Worm (Caenorhabditis elegans): ENCODE measurements around the gene F40F8.12.

Gene F40F8.12

DNA sequence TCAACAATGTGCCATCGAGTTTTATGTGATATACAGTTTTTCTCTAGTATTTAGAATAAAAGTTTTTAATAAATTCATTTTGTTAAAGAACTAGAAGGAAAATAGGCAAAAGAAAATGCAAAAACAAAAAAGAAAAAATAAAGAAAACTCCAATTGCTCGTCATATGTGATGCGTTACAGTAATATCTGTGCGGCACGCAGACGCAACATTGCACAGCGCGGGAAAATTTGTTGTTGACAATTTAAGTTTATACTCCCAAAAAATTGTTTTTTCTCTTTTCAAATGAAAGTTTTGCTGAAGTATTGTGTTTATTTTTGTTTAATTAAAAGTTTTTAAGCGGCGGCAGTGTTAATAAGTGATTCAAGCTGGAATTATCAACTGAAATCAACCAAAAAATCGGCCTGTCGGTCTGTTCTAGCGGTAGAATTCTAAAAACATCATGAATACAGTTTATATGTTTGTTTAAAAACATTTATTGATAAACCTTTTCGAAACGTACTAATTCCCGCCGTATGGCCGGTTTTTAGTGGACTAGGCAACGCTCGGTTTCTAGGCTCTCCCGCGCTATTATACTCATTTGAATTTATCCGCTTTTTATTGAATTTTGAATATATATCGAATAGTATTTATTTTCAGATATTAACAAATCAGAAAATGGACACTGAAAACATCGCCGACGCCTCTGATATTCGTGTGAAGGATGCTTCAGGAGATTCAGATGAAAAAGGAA is 23.5 kb upstream of the F40F8.12 start, which contains the start of gene nasp-1 (continued):
- TF ChIP-seq dox-1 (GFP tag; IDR thresholded peaks at IDR 0.05): peak; percentile 38; the same call in 1 of the 2 replicates

DNA sequence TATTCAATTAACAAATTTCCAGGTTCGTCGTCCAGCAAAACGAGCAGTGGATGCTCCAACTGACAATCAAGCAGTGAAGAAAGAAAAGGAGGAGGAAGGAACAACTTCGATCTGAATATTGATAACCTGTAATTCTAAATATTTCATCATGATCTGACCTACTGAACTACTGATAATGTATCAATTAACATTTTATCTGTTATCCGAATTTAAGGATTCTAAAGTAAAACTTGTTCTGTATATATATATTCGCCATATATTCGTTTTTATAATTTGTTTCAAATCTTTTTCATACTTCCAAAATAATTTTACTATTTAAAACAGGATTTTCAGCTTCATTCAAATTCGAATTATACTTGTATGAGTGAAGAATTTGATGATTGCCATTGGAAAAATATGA is 21.8 kb upstream of the F40F8.12 start, which contains the start of gene apc-17:
apc-17 (plus strand) TSS at position 301 of the 400 bp plus-strand sequence.
- TF ChIP-seq F49E8.2 (tag; optimal IDR thresholded peaks at IDR 0.05; ENCODE audit: insufficient read depth): peak; percentile 22
- TF ChIP-seq mel-28 (tag; optimal IDR thresholded peaks at IDR 0.05; ENCODE audit: borderline replicate concordance): no peak

DNA sequence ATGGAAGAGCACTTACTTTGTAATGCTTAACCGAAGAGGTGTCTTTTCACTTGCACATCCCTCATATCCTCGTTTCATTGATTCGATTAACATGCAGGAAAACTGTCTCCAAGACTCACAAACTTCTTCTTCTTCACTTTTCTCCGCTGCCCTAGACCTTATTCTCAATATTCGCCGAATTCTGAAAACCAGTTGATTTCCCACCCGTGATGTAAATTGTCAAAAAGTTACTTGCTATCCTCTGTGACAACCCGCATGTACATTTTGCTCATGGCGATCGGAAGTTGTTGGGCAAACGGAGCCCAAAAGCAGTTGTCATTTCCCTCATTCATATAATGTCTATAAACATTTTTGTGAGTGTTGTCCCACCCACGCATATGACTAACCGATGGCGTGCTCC is 19.2 kb upstream of the F40F8.12 start:
- no peak for TF ChIP-seq mcd-1 (GFP tag; IDR thresholded peaks at IDR 0.05)
- TF ChIP-seq hsf-1 (GFP tag; IDR thresholded peaks at IDR 0.05): no peak
- TF ChIP-seq attf-6 (GFP tag; IDR thresholded peaks at IDR 0.05): no peak
- no peak for TF ChIP-seq atf-7 (tag; optimal IDR thresholded peaks at IDR 0.05)
- no peak for TF ChIP-seq ccch-3 (GFP tag; optimal IDR thresholded peaks at IDR 0.05)
- no peak for TF ChIP-seq attf-3 (GFP tag; conservative IDR thresholded peaks at IDR 0.05)
- TF ChIP-seq ama-1 (optimal IDR thresholded peaks at IDR 0.05): no peak
- TF ChIP-seq ama-1 (GFP tag; optimal IDR thresholded peaks at IDR 0.05): no peak
- no peak for TF ChIP-seq ceh-91 (GFP tag; IDR thresholded peaks at IDR 0.05)
- no peak for TF ChIP-seq nhr-120 (GFP tag; IDR thresholded peaks at IDR 0.05)
- TF ChIP-seq ekl-4 (GFP tag; IDR thresholded peaks at IDR 0.05): no peak
- TF ChIP-seq mes-4 (tag; optimal IDR thresholded peaks at IDR 0.05): no peak
- no peak for TF ChIP-seq let-526 (GFP tag; IDR thresholded peaks at IDR 0.05)
- no peak for TF ChIP-seq akir-1 (GFP tag; optimal IDR thresholded peaks at IDR 0.05)
- no peak for TF ChIP-seq nhr-80 (tag; optimal IDR thresholded peaks at IDR 0.05)
- TF ChIP-seq F49E8.2 (tag; optimal IDR thresholded peaks at IDR 0.05; ENCODE audit: insufficient read depth): no peak
- no peak for TF ChIP-seq madf-3 (GFP tag; IDR thresholded peaks at IDR 0.05)
- no peak for TF ChIP-seq F22D6.2 (tag; optimal IDR thresholded peaks at IDR 0.05)

- TF ChIP-seq chd-7 (tag; optimal IDR thresholded peaks at IDR 0.05): no peak
- no peak for TF ChIP-seq F39B2.1 (GFP tag; IDR thresholded peaks at IDR 0.05)
- TF ChIP-seq F23B12.7 (tag; optimal IDR thresholded peaks at IDR 0.05; ENCODE audit: insufficient read depth): no peak
- TF ChIP-seq lin-40 (tag; optimal IDR thresholded peaks at IDR 0.05): no peak
- no peak for TF ChIP-seq nhr-80 (tag; optimal IDR thresholded peaks at IDR 0.05)
- no peak for TF ChIP-seq athp-1 (tag; optimal IDR thresholded peaks at IDR 0.05)
- TF ChIP-seq tlf-1 (GFP tag; optimal IDR thresholded peaks at IDR 0.05): no peak
- no peak for TF ChIP-seq ztf-3 (GFP tag; optimal IDR thresholded peaks at IDR 0.05)
Observed at ce11 chrII:11111107-11111506, 18.5 kb upstream of the F40F8.12 start, which contains the start of gene glb-4. TSS of gene glb-4 (minus strand) at chrII:11111207.

DNA sequence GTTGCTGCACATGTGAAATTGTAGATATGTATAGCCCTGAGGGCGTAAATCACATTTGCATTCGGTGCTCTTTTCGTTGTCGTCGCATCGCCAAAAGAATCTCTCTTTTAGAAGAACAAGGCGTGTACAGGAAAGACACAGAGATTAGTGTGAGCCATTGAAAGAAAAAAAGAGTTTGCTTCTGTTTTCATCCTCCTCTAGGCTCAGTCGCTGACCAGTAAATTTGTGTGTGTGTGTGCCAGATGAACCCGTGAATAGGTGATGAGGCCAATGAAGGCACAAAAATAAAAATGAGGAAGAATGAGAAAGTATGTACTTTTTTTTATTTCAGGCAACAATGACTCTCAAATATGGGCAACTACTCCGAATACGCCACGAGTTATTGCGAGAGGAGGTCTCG is 17.2 kb upstream of the F40F8.12 start, which contains the start of gene mat-2:
mat-2 (plus strand) TSS at position 301 of the 400 bp plus-strand sequence.
- TF ChIP-seq athp-1 (tag; optimal IDR thresholded peaks at IDR 0.05) (no peak), let-607 (tag; optimal IDR thresholded peaks at IDR 0.05) (no peak), lsy-27 (tag; optimal IDR thresholded peaks at IDR 0.05; ENCODE audit: borderline replicate concordance, insufficient read depth) (no peak), tbx-9 (tag; optimal IDR thresholded peaks at IDR 0.05; ENCODE audit: borderline replicate concordance) (no peak), ztf-25 (GFP tag; IDR thresholded peaks at IDR 0.05) (no peak), T26A5.8 (tag; optimal IDR thresholded peaks at IDR 0.05) (no peak), Y79H2A.3 (GFP tag; conservative IDR thresholded peaks at IDR 0.05) (no peak), Y56A3A.18 (GFP tag; IDR thresholded peaks at IDR 0.05) (no peak), sptf-2 (GFP tag; optimal IDR thresholded peaks at IDR 0.05) (no peak), nfya-1 (tag; optimal IDR thresholded peaks at IDR 0.05; ENCODE audit: borderline replicate concordance, insufficient read depth) (no peak), rec-8 (tag; optimal IDR thresholded peaks at IDR 0.05) (no peak), F55B11.4 (tag; optimal IDR thresholded peaks at IDR 0.05; ENCODE audit: borderline replicate concordance, insufficient read depth) (no peak), chd-7 (tag; optimal IDR thresholded peaks at IDR 0.05) (no peak), repo-1 (tag; optimal IDR thresholded peaks at IDR 0.05) (no peak), snpc-1.3 (tag; optimal IDR thresholded peaks at IDR 0.05; ENCODE audit: insufficient read depth) (no peak), F10E7.11 (tag; optimal IDR thresholded peaks at IDR 0.05) (no peak), akir-1 (GFP tag; optimal IDR thresholded peaks at IDR 0.05) (no peak)
